Worm (Caenorhabditis elegans) whole organism, late embryonic: ENCODE measurements around the gene dim-1.

Experiments
- C08G9.2 ChIP-seq: sonication (generic microtip); optimal IDR thresholded peaks from 2 replicates; lab custom pipeline; 2016; ENCODE audit warnings: mild to moderate bottlenecking, missing genetic modification characterization, moderate library complexity, missing compliant biosample characterization
- C38D4.7 ChIP-seq: fragments of 200-800 bp; sonication (Bioruptor generic); optimal IDR thresholded peaks from 2 replicates; lab custom pipeline; 2018; ENCODE audit warnings: mild to moderate bottlenecking, missing genetic modification characterization, moderate library complexity, missing compliant biosample characterization
- K02D7.2 ChIP-seq: sonication (generic microtip); optimal IDR thresholded peaks from 2 replicates; lab custom pipeline; 2017; ENCODE audit warnings: mild to moderate bottlenecking, missing genetic modification characterization, missing compliant biosample characterization
- Y22D7AL.16 ChIP-seq: sonication (generic microtip); optimal IDR thresholded peaks from 2 replicates; lab custom pipeline; 2016; ENCODE audit warnings: missing genetic modification characterization, missing compliant biosample characterization
- ahr-1 ChIP-seq: sonication (generic microtip); optimal IDR thresholded peaks from 2 replicates; lab custom pipeline; 2016; ENCODE audit warnings: missing genetic modification characterization, missing compliant biosample characterization
- ama-1 ChIP-seq: fragments of 150-350 bp; optimal IDR thresholded peaks from 2 replicates; lab custom pipeline; 2014
- ceh-18 ChIP-seq: sonication (generic microtip); optimal IDR thresholded peaks from 2 replicates; lab custom pipeline; 2016; ENCODE audit warnings: missing genetic modification characterization, missing compliant biosample characterization
- ceh-19 ChIP-seq: fragments of 200-800 bp; sonication (Bioruptor generic); optimal IDR thresholded peaks from 2 replicates; lab custom pipeline; 2018; ENCODE audit warnings: mild to moderate bottlenecking, missing genetic modification characterization, missing compliant biosample characterization
- ceh-2 ChIP-seq: sonication (generic microtip); optimal IDR thresholded peaks from 2 replicates; lab custom pipeline; 2016; ENCODE audit warnings: missing genotype, missing genetic modification characterization, missing compliant biosample characterization
- ceh-22 ChIP-seq: sonication (generic microtip); optimal IDR thresholded peaks from 2 replicates; lab custom pipeline; 2017; ENCODE audit warnings: missing biosample characterization, missing genetic modification characterization
- ceh-30 ChIP-seq: fragments of 150-350 bp; optimal IDR thresholded peaks from 2 replicates; lab custom pipeline; 2014; ENCODE audit warnings: missing biosample characterization, missing genetic modification characterization
- ceh-34 ChIP-seq: sonication (generic microtip); optimal IDR thresholded peaks from 2 replicates; lab custom pipeline; 2016; ENCODE audit warnings: mild to moderate bottlenecking, missing genetic modification characterization, missing compliant biosample characterization
- ceh-48 ChIP-seq: sonication (generic microtip); optimal IDR thresholded peaks from 2 replicates; lab custom pipeline; 2016; ENCODE audit warnings: missing genetic modification characterization, inconsistent platforms, missing compliant biosample characterization
- ceh-6 ChIP-seq: fragments of 200-800 bp; sonication (Bioruptor generic); optimal IDR thresholded peaks from 2 replicates; lab custom pipeline; 2018; ENCODE audit warnings: mild to moderate bottlenecking, missing genetic modification characterization, missing compliant biosample characterization
- ceh-9 ChIP-seq: sonication (generic microtip); optimal IDR thresholded peaks from 2 replicates; lab custom pipeline; 2016; ENCODE audit warnings: mild to moderate bottlenecking, missing genetic modification characterization, inconsistent platforms, missing compliant biosample characterization
- che-1 ChIP-seq: sonication (generic microtip); optimal IDR thresholded peaks from 2 replicates; lab custom pipeline; 2016; ENCODE audit warnings: mild to moderate bottlenecking, missing genetic modification characterization, missing compliant biosample characterization
- dmd-4 ChIP-seq: sonication (generic microtip); optimal IDR thresholded peaks from 2 replicates; lab custom pipeline; 2016; ENCODE audit warnings: borderline replicate concordance, missing genetic modification characterization, missing compliant biosample characterization
- dve-1 ChIP-seq: sonication (generic microtip); optimal IDR thresholded peaks from 2 replicates; lab custom pipeline; 2017; ENCODE audit warnings: antibody characterized with exemption, mild to moderate bottlenecking, missing genetic modification characterization, missing compliant biosample characterization
- elt-2 ChIP-seq: sonication (generic microtip); optimal IDR thresholded peaks from 2 replicates; lab custom pipeline; 2016; ENCODE audit warnings: missing genetic modification reagents, missing genetic modification characterization, missing compliant biosample characterization
- elt-4 ChIP-seq: sonication (generic microtip); optimal IDR thresholded peaks from 2 replicates; lab custom pipeline; 2016; ENCODE audit warnings: missing genetic modification characterization, missing compliant biosample characterization
- ets-4 ChIP-seq: sonication (generic microtip); optimal IDR thresholded peaks from 2 replicates; lab custom pipeline; 2016; ENCODE audit warnings: missing genetic modification characterization, missing compliant biosample characterization
- eyg-1 ChIP-seq: sonication (generic microtip); optimal IDR thresholded peaks from 2 replicates; lab custom pipeline; 2016; ENCODE audit warnings: missing genotype, missing genetic modification characterization, missing compliant biosample characterization
- fax-1 ChIP-seq: sonication (generic microtip); optimal IDR thresholded peaks from 2 replicates; lab custom pipeline; 2016; ENCODE audit warnings: missing genotype, missing genetic modification characterization, missing compliant biosample characterization
- fkh-10 ChIP-seq: fragments of 150-350 bp; optimal IDR thresholded peaks from 2 replicates; lab custom pipeline; 2014; ENCODE audit warnings: missing biosample characterization, missing genetic modification reagents, missing genetic modification characterization
- fkh-6 ChIP-seq: sonication (generic microtip); optimal IDR thresholded peaks from 2 replicates; lab custom pipeline; 2016; ENCODE audit warnings: missing genetic modification characterization, missing compliant biosample characterization
- gmeb-2 ChIP-seq: sonication (generic microtip); optimal IDR thresholded peaks from 2 replicates; lab custom pipeline; 2016; ENCODE audit warnings: missing genetic modification characterization, inconsistent platforms, missing compliant biosample characterization
- hlh-13 ChIP-seq: fragments of 200-800 bp; sonication (Bioruptor generic); optimal IDR thresholded peaks from 2 replicates; lab custom pipeline; 2018; ENCODE audit warnings: mild to moderate bottlenecking, missing genetic modification characterization, missing compliant biosample characterization
- hlh-15 ChIP-seq: sonication (generic microtip); optimal IDR thresholded peaks from 2 replicates; lab custom pipeline; 2016; ENCODE audit warnings: missing genetic modification characterization, missing compliant biosample characterization
- hlh-30 ChIP-seq: sonication (generic microtip); optimal IDR thresholded peaks from 2 replicates; lab custom pipeline; 2017; ENCODE audit warnings: antibody characterized with exemption, missing genetic modification characterization, missing compliant biosample characterization; ENCODE audit not compliant: insufficient read depth
- hlh-6 ChIP-seq: sonication (generic microtip); optimal IDR thresholded peaks from 2 replicates; lab custom pipeline; 2016; ENCODE audit warnings: missing genotype, missing genetic modification characterization, missing compliant biosample characterization
- hlh-8 ChIP-seq: sonication (generic microtip); optimal IDR thresholded peaks from 2 replicates; lab custom pipeline; 2016; ENCODE audit warnings: missing genotype, missing genetic modification characterization, missing compliant biosample characterization
- lim-6 ChIP-seq: sonication (generic microtip); optimal IDR thresholded peaks from 2 replicates; lab custom pipeline; 2016; ENCODE audit warnings: missing genetic modification characterization, missing compliant biosample characterization
- lin-11 ChIP-seq: fragments of 200-800 bp; sonication (Bioruptor generic); optimal IDR thresholded peaks from 2 replicates; lab custom pipeline; 2018; ENCODE audit warnings: mild to moderate bottlenecking, missing genetic modification characterization, missing compliant biosample characterization
- madf-2 ChIP-seq: sonication (generic microtip); optimal IDR thresholded peaks from 2 replicates; lab custom pipeline; 2017; ENCODE audit warnings: missing genetic modification characterization, missing compliant biosample characterization
- mec-3 ChIP-seq: sonication (generic microtip); optimal IDR thresholded peaks from 2 replicates; lab custom pipeline; 2016; ENCODE audit warnings: borderline replicate concordance, missing genetic modification characterization, missing compliant biosample characterization
- nfya-1 ChIP-seq: sonication (generic microtip); optimal IDR thresholded peaks from 2 replicates; lab custom pipeline; 2017; ENCODE audit warnings: missing genetic modification characterization, mild to moderate bottlenecking, missing compliant biosample characterization, antibody characterized with exemption, moderate library complexity
- nhr-11 ChIP-seq: fragments of 150-350 bp; optimal IDR thresholded peaks from 2 replicates; lab custom pipeline; 2014; ENCODE audit warnings: missing biosample characterization, missing genetic modification characterization
- npax-4 ChIP-seq: sonication (generic microtip); optimal IDR thresholded peaks from 2 replicates; lab custom pipeline; 2016; ENCODE audit warnings: missing genetic modification characterization, missing compliant biosample characterization
- pag-3 ChIP-seq: sonication (generic microtip); optimal IDR thresholded peaks from 2 replicates; lab custom pipeline; 2016; ENCODE audit warnings: missing compliant biosample characterization, missing genetic modification characterization, borderline replicate concordance
- pat-9 ChIP-seq: fragments of 200-800 bp; sonication (Bioruptor generic); optimal IDR thresholded peaks from 2 replicates; lab custom pipeline; 2018; ENCODE audit warnings: mild to moderate bottlenecking, missing genetic modification characterization, moderate library complexity, missing compliant biosample characterization
- pax-1 ChIP-seq: fragments of 150-350 bp; optimal IDR thresholded peaks from 2 replicates; lab custom pipeline; 2014; ENCODE audit warnings: missing biosample characterization, missing genetic modification characterization
- pros-1 ChIP-seq: fragments of 150-350 bp; optimal IDR thresholded peaks from 2 replicates; lab custom pipeline; 2014; ENCODE audit warnings: missing biosample characterization, missing genetic modification reagents, missing genetic modification characterization
- ref-2 ChIP-seq: sonication (generic microtip); optimal IDR thresholded peaks from 2 replicates; lab custom pipeline; 2016; ENCODE audit warnings: missing genetic modification characterization, missing compliant biosample characterization
- rnt-1 ChIP-seq: sonication (generic microtip); optimal IDR thresholded peaks from 2 replicates; lab custom pipeline; 2016; ENCODE audit warnings: missing genetic modification characterization, missing compliant biosample characterization
- sox-2 ChIP-seq: fragments of 200-800 bp; sonication (Bioruptor generic); IDR thresholded peaks from 2 replicates; pipeline ENCODE4 v1.3.6; 2022; ENCODE audit warnings: missing genetic modification reagents, missing genetic modification characterization, missing compliant biosample characterization
- sox-4 ChIP-seq: sonication (generic microtip); optimal IDR thresholded peaks from 2 replicates; lab custom pipeline; 2017; ENCODE audit warnings: mild to moderate bottlenecking, missing genetic modification characterization, inconsistent platforms, missing compliant biosample characterization
- syd-9 ChIP-seq: sonication (generic microtip); optimal IDR thresholded peaks from 2 replicates; lab custom pipeline; 2016; ENCODE audit warnings: mild to moderate bottlenecking, missing genetic modification characterization, moderate library complexity, missing compliant biosample characterization
- ttx-3 ChIP-seq: sonication (generic microtip); optimal IDR thresholded peaks from 2 replicates; lab custom pipeline; 2016; ENCODE audit warnings: missing genetic modification reagents, missing genetic modification characterization, missing compliant biosample characterization
- unc-3 ChIP-seq, 2 experiments: fragments of 200-800 bp in 1 of 2; sonication (Bioruptor generic) in 1 of 2; sonication (generic microtip) in 1 of 2; conservative IDR thresholded peaks in 1 of 2; optimal IDR thresholded peaks in 1 of 2; 2 replicates each; pipeline versions ENCODE4 v1.3.6 to Lab custom; 2016 to 2022; ENCODE audit warnings: missing compliant biosample characterization in 2 of 2, missing genetic modification characterization in 2 of 2, missing genetic modification reagents in 1 of 2
- unc-42 ChIP-seq: sonication (generic microtip); optimal IDR thresholded peaks from 2 replicates; lab custom pipeline; 2016; ENCODE audit warnings: missing genotype, missing genetic modification characterization, missing compliant biosample characterization
- unc-55 ChIP-seq: sonication (generic microtip); optimal IDR thresholded peaks from 2 replicates; lab custom pipeline; 2017; ENCODE audit warnings: missing biosample characterization, missing genetic modification reagents, missing genetic modification characterization
- unc-86 ChIP-seq: sonication (generic microtip); optimal IDR thresholded peaks from 2 replicates; lab custom pipeline; 2016; ENCODE audit warnings: missing genetic modification characterization, missing compliant biosample characterization
- zip-5 ChIP-seq: sonication (generic microtip); optimal IDR thresholded peaks from 2 replicates; lab custom pipeline; 2016; ENCODE audit warnings: missing genetic modification characterization, missing compliant biosample characterization
- ztf-16 ChIP-seq: sonication (generic microtip); optimal IDR thresholded peaks from 2 replicates; lab custom pipeline; 2017; ENCODE audit warnings: missing genetic modification characterization, missing compliant biosample characterization

The dim-1 gene

DNA sequence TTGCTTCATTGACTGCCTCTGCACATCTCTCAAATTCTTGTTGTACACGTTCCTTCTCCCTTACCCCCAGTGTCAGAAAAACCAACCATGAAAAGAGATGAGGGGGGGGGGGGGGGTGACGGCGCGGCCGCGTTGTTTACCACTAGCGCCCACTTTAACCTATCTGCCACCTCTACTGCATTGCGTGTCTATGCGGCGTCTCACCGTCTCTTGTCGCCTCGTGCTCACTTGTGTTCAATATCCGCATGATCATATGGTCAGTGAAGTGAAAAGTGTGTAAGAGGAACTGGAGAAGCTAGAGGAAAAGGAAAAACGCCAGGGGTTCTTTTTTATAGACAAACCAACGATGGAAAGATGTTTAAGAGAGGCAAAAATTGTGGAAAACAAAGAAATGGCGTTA is 38.4 kb downstream of the dim-1 start:
- TF ChIP-seq hlh-8 (tag; lab: Kevin White, UChicago), result no peak
- TF ChIP-seq dmd-4 (tag; lab: Kevin White, UChicago), result no peak
- no peak for TF ChIP-seq madf-2 (tag; lab: Kevin White, UChicago)
- no peak for TF ChIP-seq K02D7.2
- no peak for TF ChIP-seq ztf-16 (tag; lab: Kevin White, UChicago)
- peak; percentile 0 for TF ChIP-seq unc-55 (GFP tag; lab: Kevin White, UChicago)
- no peak for TF ChIP-seq unc-3 (GFP tag; conservative IDR thresholded peaks at IDR 0.05; lab: Robert Waterston, UW)
- no peak for TF ChIP-seq unc-3 (tag; optimal IDR thresholded peaks at IDR 0.05; lab: Kevin White, UChicago)
- TF ChIP-seq pax-1, result no peak
- TF ChIP-seq fkh-10 (GFP tag; lab: Kevin White, UChicago), result no peak
- no peak for TF ChIP-seq nhr-11 (tag; lab: Kevin White, UChicago)
- no peak for TF ChIP-seq sox-2 (GFP tag; lab: Robert Waterston, UW)
- no peak for TF ChIP-seq hlh-6 (tag; lab: Kevin White, UChicago)
- peak; percentile 34 for TF ChIP-seq ceh-19 (GFP tag; lab: Kevin White, UChicago)
- TF ChIP-seq gmeb-2, result no peak
- no peak for TF ChIP-seq unc-42 (tag; lab: Kevin White, UChicago)
- TF ChIP-seq ets-4 (tag; lab: Kevin White, UChicago), result no peak
- no peak for TF ChIP-seq eyg-1 (tag; lab: Kevin White, UChicago)
- TF ChIP-seq syd-9 (tag; lab: Kevin White, UChicago), result no peak
- peak; percentile 24 for TF ChIP-seq ceh-34
- TF ChIP-seq rnt-1 (tag; lab: Kevin White, UChicago), result no peak
- peak; percentile 36 for TF ChIP-seq ceh-2 (tag; lab: Kevin White, UChicago)
- TF ChIP-seq elt-2 (tag; lab: Kevin White, UChicago), result no peak
- peak; percentile 31 for TF ChIP-seq nfya-1 (tag; lab: Kevin White, UChicago)
- no peak for TF ChIP-seq lim-6
- TF ChIP-seq Y22D7AL.16, result no peak
- no peak for TF ChIP-seq mec-3 (tag; lab: Kevin White, UChicago)
- peak; percentile 21 for TF ChIP-seq dve-1 (tag; lab: Kevin White, UChicago)
- no peak for TF ChIP-seq hlh-13
- no peak for TF ChIP-seq C08G9.2 (tag; lab: Kevin White, UChicago)
- TF ChIP-seq pag-3, result no peak
- TF ChIP-seq zip-5, result no peak
- TF ChIP-seq npax-4 (tag; lab: Kevin White, UChicago), result no peak
- TF ChIP-seq ceh-22 (tag; lab: Kevin White, UChicago), result no peak
- TF ChIP-seq hlh-15 (tag; lab: Kevin White, UChicago), result no peak
- no peak for TF ChIP-seq elt-4
- no peak for TF ChIP-seq ceh-6 (GFP tag; lab: Kevin White, UChicago)
- no peak for TF ChIP-seq unc-86 (tag; lab: Kevin White, UChicago)
- no peak for TF ChIP-seq ceh-30
- no peak for TF ChIP-seq ahr-1 (tag; lab: Kevin White, UChicago)
- no peak for TF ChIP-seq che-1
- peak; percentile 90 for TF ChIP-seq hlh-30 (tag; lab: Kevin White, UChicago)
- TF ChIP-seq ama-1 (lab: Kevin White, UChicago), result no peak
- TF ChIP-seq ceh-48, result no peak
- no peak for TF ChIP-seq sox-4 (tag; lab: Kevin White, UChicago)
- peak; percentile 82 for TF ChIP-seq ceh-18
- no peak for TF ChIP-seq lin-11
- no peak for TF ChIP-seq pat-9 (tag; lab: Kevin White, UChicago)
- TF ChIP-seq fkh-6 (tag; lab: Kevin White, UChicago), result no peak
- peak; percentile 68 for TF ChIP-seq pros-1 (tag; lab: Kevin White, UChicago)
- no peak for TF ChIP-seq fax-1 (tag; lab: Kevin White, UChicago)
- TF ChIP-seq ttx-3 (tag; lab: Kevin White, UChicago), result no peak
- TF ChIP-seq ceh-9, result no peak
- TF ChIP-seq C38D4.7 (GFP tag; lab: Kevin White, UChicago), result no peak
- TF ChIP-seq ref-2 (tag; lab: Kevin White, UChicago), result no peak
